Fruit fly (Drosophila melanogaster) Kc167 (cell line): ENCODE results near the gene Cpsf100.
A peak's percentile ranks its signal among the peaks of the same experiment; 100 is the strongest.

ENCODE experiments used
- Myc ChIP-seq: fragments of >200 bp; optimal IDR thresholded peaks from 2 replicates; lab custom pipeline; 2017; ENCODE audit warnings: missing external identifiers
- Sin3A ChIP-seq: fragments of >200 bp; optimal IDR thresholded peaks from 2 replicates; lab custom pipeline; 2018; ENCODE audit warnings: missing external identifiers
- h ChIP-seq: fragments of >200 bp; optimal IDR thresholded peaks from 3 replicates; lab custom pipeline; 2018; ENCODE audit warnings: missing external identifiers
- insv ChIP-seq: fragments of >200 bp; optimal IDR thresholded peaks from 3 replicates; lab custom pipeline; 2018; ENCODE audit warnings: missing external identifiers
- psq ChIP-seq: fragments of >200 bp; optimal IDR thresholded peaks from 2 replicates; lab custom pipeline; 2017; ENCODE audit warnings: missing external identifiers
- ttk ChIP-seq: sonication (Bioruptor generic); optimal IDR thresholded peaks from 2 replicates; lab custom pipeline; 2017; ENCODE audit warnings: missing external identifiers

Gene Cpsf100

DNA sequence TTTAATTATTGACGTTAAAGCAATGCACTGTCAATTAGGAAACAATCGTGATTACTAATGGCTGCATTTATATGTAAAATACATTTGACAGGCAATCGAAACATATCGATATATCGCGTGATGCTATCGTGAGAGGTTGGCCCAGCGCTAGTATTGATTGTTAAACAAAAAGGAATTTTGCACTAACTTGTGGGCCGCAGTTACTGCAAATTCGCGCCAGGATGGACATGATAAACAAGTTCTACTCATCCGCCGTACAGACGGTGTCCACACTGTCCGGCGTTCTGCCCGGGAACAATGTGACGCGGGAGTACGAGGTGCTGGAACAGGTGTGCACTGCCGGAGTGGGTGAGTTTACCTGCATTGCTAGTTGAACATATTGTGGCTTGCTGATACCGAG is 7.3 kb upstream of the Cpsf100 start, which contains the start of the genes eIF4E6 and CG1951:
Gene eIF4E6, minus strand, starts transcription at position 53 of the 400 bp plus-strand sequence.
Gene CG1951, plus strand, starts transcription at position 115 of the 400 bp plus-strand sequence.
- TF ChIP-seq insv (lab: Kevin White, UChicago) (no peak), Sin3A (lab: Kevin White, UChicago) (no peak), ttk (lab: Kevin White, UChicago) (no peak), h (lab: Kevin White, UChicago) (no peak), psq (lab: Kevin White, UChicago) (no peak), Myc (lab: Kevin White, UChicago) (no peak)

- TF ChIP-seq insv (lab: Kevin White, UChicago) (no peak), psq (lab: Kevin White, UChicago) (no peak), Myc (lab: Kevin White, UChicago) (no peak), ttk (lab: Kevin White, UChicago) (no peak), Sin3A (lab: Kevin White, UChicago) (no peak), h (lab: Kevin White, UChicago) (no peak)
These were observed 1.8 kb upstream of the Cpsf100 start, which contains the start of gene Ssl2 for dm6 chr3R:29032542-29032941. Gene Ssl2, minus strand, starts transcription at chr3R:29032642.

dm6 chr3R:29038960-29039581 is 4.7 kb downstream of the Cpsf100 start, which contains the start of the genes Slu7 and Pkc98E:
Gene Slu7, minus strand, starts transcription at chr3R:29039071.
Gene Pkc98E, plus strand, starts transcription at chr3R:29039156.
- TF ChIP-seq insv (lab: Kevin White, UChicago) (peak; percentile 69), ttk (lab: Kevin White, UChicago) (no peak)

dm6 chr3R:29039704-29040430 is 5.5 kb downstream of the Cpsf100 start:
- no peak for TF ChIP-seq psq (lab: Kevin White, UChicago)
- no peak for TF ChIP-seq Myc (lab: Kevin White, UChicago)
- no peak for TF ChIP-seq Sin3A (lab: Kevin White, UChicago)
- TF ChIP-seq ttk (lab: Kevin White, UChicago), result no peak
- TF ChIP-seq insv (lab: Kevin White, UChicago), result no peak
- no peak for TF ChIP-seq h (lab: Kevin White, UChicago)

DNA sequence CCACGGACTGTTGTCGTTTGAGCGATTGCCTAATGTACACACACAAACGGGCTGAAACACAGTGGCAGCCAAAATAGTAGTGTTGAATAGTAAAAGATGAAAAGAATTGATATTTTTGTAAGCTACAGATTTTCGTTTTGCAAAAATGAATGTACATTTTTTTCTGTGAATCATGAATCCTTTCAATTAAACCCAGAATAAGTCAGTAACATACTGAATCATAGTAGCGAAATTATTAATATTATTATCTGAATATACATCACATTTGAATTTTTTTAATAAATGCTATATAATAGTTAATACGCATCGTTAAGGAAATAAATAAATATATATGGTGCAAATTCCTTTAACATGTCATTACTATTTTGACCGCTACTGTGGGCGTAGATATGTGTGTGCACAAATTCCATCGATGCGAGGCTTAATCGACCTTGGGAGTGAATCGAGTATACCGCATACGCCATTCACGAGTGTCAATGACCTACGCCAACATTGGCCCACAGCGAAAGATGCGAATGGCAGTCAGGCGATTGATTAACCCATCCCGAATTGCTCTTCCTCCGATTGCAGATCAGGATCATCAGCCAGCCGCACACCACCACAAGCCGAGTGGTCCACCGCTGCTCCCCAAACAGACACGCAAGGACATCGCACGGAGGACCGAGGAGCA is 6.3 kb downstream of the Cpsf100 start:
- TF ChIP-seq h (lab: Kevin White, UChicago) (no peak), Sin3A (lab: Kevin White, UChicago) (no peak), insv (lab: Kevin White, UChicago) (no peak), psq (lab: Kevin White, UChicago) (no peak)

dm6 chr3R:29049055-29049722 is 14.8 kb downstream of the Cpsf100 start, which contains the start of gene CG11837:
Gene CG11837, plus strand, starts transcription at chr3R:29049493.
- no peak for TF ChIP-seq ttk (lab: Kevin White, UChicago)
- no peak for TF ChIP-seq h (lab: Kevin White, UChicago)
- TF ChIP-seq insv (lab: Kevin White, UChicago), result no peak
- no peak for TF ChIP-seq Myc (lab: Kevin White, UChicago)
- TF ChIP-seq Sin3A (lab: Kevin White, UChicago), result no peak
- no peak for TF ChIP-seq psq (lab: Kevin White, UChicago)

DNA sequence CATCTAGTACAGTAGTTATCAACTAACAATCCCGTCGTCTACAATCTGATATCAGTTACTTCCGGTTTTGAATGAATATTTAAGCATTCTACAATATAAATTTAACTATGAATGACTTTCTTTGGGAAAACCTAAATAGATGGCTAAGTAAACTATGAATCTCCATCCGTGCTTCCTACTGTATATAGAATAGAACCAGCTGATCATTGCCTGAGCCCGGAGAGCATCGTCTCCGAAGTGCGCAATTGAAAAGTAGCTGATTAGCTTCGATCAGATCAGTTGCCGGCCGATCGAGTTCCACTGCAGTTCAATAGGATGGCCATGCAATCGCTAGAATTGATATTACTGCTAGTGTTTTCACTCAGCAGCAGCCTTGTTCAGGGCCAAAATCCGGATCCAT is 16.4 kb downstream of the Cpsf100 start, which contains the start of gene CG11841:
Gene CG11841, plus strand, starts transcription at position 301 of the 400 bp plus-strand sequence.
- TF ChIP-seq h (lab: Kevin White, UChicago) (no peak), Sin3A (lab: Kevin White, UChicago) (no peak), ttk (lab: Kevin White, UChicago) (no peak), insv (lab: Kevin White, UChicago) (no peak), Myc (lab: Kevin White, UChicago) (no peak), psq (lab: Kevin White, UChicago) (no peak)

dm6 chr3R:29052380-29052779 is 18.0 kb downstream of the Cpsf100 start, which contains the start of gene CG11842:
Gene CG11842, plus strand, starts transcription at chr3R:29052680.
- no peak for TF ChIP-seq ttk (lab: Kevin White, UChicago)

DNA sequence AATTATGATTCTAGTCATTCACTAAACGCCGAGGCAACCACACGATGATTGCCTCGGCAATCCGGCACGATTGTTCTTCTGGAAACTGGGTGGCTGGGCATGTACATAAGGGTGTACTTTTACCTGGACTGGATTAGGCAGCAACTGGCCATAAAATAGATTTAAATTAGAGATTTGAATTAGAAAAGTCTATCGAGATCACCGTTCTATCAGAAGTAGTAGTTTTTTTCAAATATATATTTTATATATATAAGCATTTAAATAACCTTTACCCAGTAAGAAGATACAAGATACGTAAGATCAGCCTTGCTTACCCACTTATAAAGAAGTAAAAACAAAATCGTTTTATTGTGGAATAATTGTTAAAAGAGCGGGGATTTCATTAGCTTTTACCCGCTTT is 19.7 kb downstream of the Cpsf100 start, which contains the start of gene CG11843:
Gene CG11843, plus strand, starts transcription at position 301 of the 400 bp plus-strand sequence.
- no peak for TF ChIP-seq Sin3A (lab: Kevin White, UChicago)
- TF ChIP-seq ttk (lab: Kevin White, UChicago), result no peak
- no peak for TF ChIP-seq Myc (lab: Kevin White, UChicago)
- TF ChIP-seq insv (lab: Kevin White, UChicago), result no peak
- no peak for TF ChIP-seq h (lab: Kevin White, UChicago)
- TF ChIP-seq psq (lab: Kevin White, UChicago), result no peak

- no peak for TF ChIP-seq Sin3A (lab: Kevin White, UChicago)
- no peak for TF ChIP-seq ttk (lab: Kevin White, UChicago)
- TF ChIP-seq Myc (lab: Kevin White, UChicago), result no peak
- TF ChIP-seq h (lab: Kevin White, UChicago), result no peak
- no peak for TF ChIP-seq psq (lab: Kevin White, UChicago)
- TF ChIP-seq insv (lab: Kevin White, UChicago), result no peak
These were observed 21.3 kb downstream of the Cpsf100 start, which contains the start of gene Sirt7 for dm6 chr3R:29055710-29056109. Gene Sirt7, plus strand, starts transcription at chr3R:29055927.
